Fruit fly (Drosophila melanogaster) whole organism, wandering third instar larva: Measurements from ENCODE around the gene EndoU.
A peak's percentile ranks its signal among the peaks of the same experiment; 100 is the strongest.

Experiments
- Abd-B ChIP-seq: fragments of >200 bp; optimal IDR thresholded peaks from 2 replicates; lab custom pipeline; 2017; ENCODE audit warnings: missing biosample characterization, missing genetic modification characterization
- CG32264 ChIP-seq: fragments of 200-800 bp; sonication (Bioruptor generic); optimal IDR thresholded peaks from 2 replicates; lab custom pipeline; 2016; ENCODE audit warnings: missing biosample characterization, missing genetic modification characterization
- CG9705 ChIP-seq: fragments of 200-800 bp; sonication (Bioruptor generic); optimal IDR thresholded peaks from 2 replicates; lab custom pipeline; 2018; ENCODE audit warnings: missing biosample characterization, mild to moderate bottlenecking, missing genetic modification characterization
- CrebA ChIP-seq: fragments of 200-800 bp; sonication (Bioruptor generic); optimal IDR thresholded peaks from 2 replicates; lab custom pipeline; 2016; ENCODE audit warnings: missing biosample characterization, mild to moderate bottlenecking, missing genetic modification characterization, borderline replicate concordance
- Dfd ChIP-seq: fragments of >200 bp; optimal IDR thresholded peaks from 2 replicates; lab custom pipeline; 2017; ENCODE audit warnings: missing biosample characterization, missing genetic modification characterization
- Dif ChIP-seq: fragments of 200-275, 200-300 bp; sonication (Bioruptor generic); optimal IDR thresholded peaks from 2 replicates; lab custom pipeline; 2018; ENCODE audit warnings: missing biosample characterization, missing genetic modification characterization; ENCODE audit not compliant: partially characterized antibody
- GATAd ChIP-seq: sonication (Bioruptor generic); optimal IDR thresholded peaks from 2 replicates; lab custom pipeline; 2016; ENCODE audit warnings: missing biosample characterization, missing genetic modification characterization
- HLH106 ChIP-seq: fragments of 200-800 bp; optimal IDR thresholded peaks from 3 replicates; lab custom pipeline; 2019; ENCODE audit warnings: missing biosample characterization, mild to moderate bottlenecking, missing genetic modification characterization, moderate library complexity
- Hnf4 ChIP-seq: fragments of 200-800 bp; sonication (Bioruptor generic); optimal IDR thresholded peaks from 2 replicates; lab custom pipeline; 2016; ENCODE audit warnings: missing biosample characterization, mild to moderate bottlenecking, missing genetic modification characterization
- Hr78 ChIP-seq: fragments of >200 bp; optimal IDR thresholded peaks from 2 replicates; lab custom pipeline; 2017; ENCODE audit warnings: missing biosample characterization, missing genetic modification characterization
- Hr83 ChIP-seq: fragments of 200-300 bp; sonication (Bioruptor generic); optimal IDR thresholded peaks from 2 replicates; lab custom pipeline; 2016; ENCODE audit warnings: missing biosample characterization, mild to moderate bottlenecking, missing genetic modification characterization, moderate library complexity; ENCODE audit not compliant: poor library complexity, severe bottlenecking
- Jra ChIP-seq: sonication (Bioruptor generic); optimal IDR thresholded peaks from 2 replicates; lab custom pipeline; 2016; ENCODE audit warnings: missing biosample characterization, missing genetic modification characterization
- Mio ChIP-seq: sonication (Bioruptor generic); optimal IDR thresholded peaks from 2 replicates; lab custom pipeline; 2016; ENCODE audit warnings: missing biosample characterization, missing genetic modification characterization
- Myc ChIP-seq: fragments of >200 bp; optimal IDR thresholded peaks from 2 replicates; lab custom pipeline; 2017
- N ChIP-seq: fragments of >200 bp; optimal IDR thresholded peaks from 2 replicates; lab custom pipeline; 2018; ENCODE audit warnings: missing biosample characterization, missing external identifiers, missing genetic modification characterization
- OdsH ChIP-seq: fragments of 200-800 bp; sonication (Bioruptor generic); optimal IDR thresholded peaks from 2 replicates; lab custom pipeline; 2016; ENCODE audit warnings: missing biosample characterization, mild to moderate bottlenecking, missing genetic modification characterization
- Rel ChIP-seq, 2 experiments: fragments of 200-800 bp; sonication (Bioruptor generic) in 1 of 2; optimal IDR thresholded peaks; 2 replicates in 1 of 2; 3 replicates in 1 of 2; lab custom pipeline; 2016 to 2019; ENCODE audit warnings: mild to moderate bottlenecking in 2 of 2, missing biosample characterization in 2 of 2, missing genetic modification characterization in 2 of 2, moderate library complexity in 1 of 2
- Sp1 ChIP-seq: fragments of 200-800 bp; sonication (Bioruptor generic); optimal IDR thresholded peaks from 3 replicates; lab custom pipeline; 2019; ENCODE audit warnings: missing biosample characterization, mild to moderate bottlenecking, missing genetic modification characterization, moderate library complexity
- Vsx2 ChIP-seq: fragments of 200-300, 225-300 bp; sonication (Bioruptor generic); optimal IDR thresholded peaks from 2 replicates; lab custom pipeline; 2018; ENCODE audit warnings: missing biosample characterization, missing genetic modification characterization; ENCODE audit not compliant: partially characterized antibody
- br ChIP-seq: fragments of 200-800 bp; sonication (Bioruptor generic); optimal IDR thresholded peaks from 2 replicates; lab custom pipeline; 2016; ENCODE audit warnings: missing biosample characterization, missing genetic modification characterization
- brk ChIP-seq: fragments of 200-800 bp; sonication (Bioruptor generic); optimal IDR thresholded peaks from 2 replicates; lab custom pipeline; 2016; ENCODE audit warnings: missing biosample characterization, mild to moderate bottlenecking, missing genetic modification characterization
- dl ChIP-seq, 2 experiments: fragments of 175-275, 200-275 bp in 1 of 2; fragments of 200-275 bp in 1 of 2; sonication (Bioruptor generic); optimal IDR thresholded peaks; lab custom pipeline; 2018; ENCODE audit warnings: mild to moderate bottlenecking in 2 of 2, missing biosample characterization in 2 of 2, missing genetic modification characterization in 2 of 2, moderate library complexity in 2 of 2; ENCODE audit not compliant: partially characterized antibody in 2 of 2, insufficient read depth in 1 of 2
- dmrt93B ChIP-seq: fragments of 200-800 bp; sonication (Bioruptor generic); optimal IDR thresholded peaks from 2 replicates; lab custom pipeline; 2018; ENCODE audit warnings: missing biosample characterization, mild to moderate bottlenecking, missing genetic modification characterization
- dsf ChIP-seq: sonication (Bioruptor generic); optimal IDR thresholded peaks from 2 replicates; lab custom pipeline; 2016; ENCODE audit warnings: missing biosample characterization, missing genetic modification characterization, borderline replicate concordance
- ey ChIP-seq: fragments of 200-800 bp; sonication (Bioruptor generic); optimal IDR thresholded peaks from 2 replicates; lab custom pipeline; 2016; ENCODE audit warnings: missing biosample characterization, missing genetic modification characterization
- foxo ChIP-seq, 2 experiments: fragments of 200-800 bp; sonication (Bioruptor generic); optimal IDR thresholded peaks; 2 replicates in 1 of 2; 3 replicates in 1 of 2; lab custom pipeline; 2016 to 2017; ENCODE audit warnings: missing biosample characterization in 2 of 2, missing genetic modification characterization in 2 of 2
- fru ChIP-seq: fragments of 200-800 bp; sonication (Bioruptor generic); optimal IDR thresholded peaks from 3 replicates; lab custom pipeline; 2016; ENCODE audit warnings: missing biosample characterization, mild to moderate bottlenecking, missing genetic modification characterization
- h ChIP-seq: fragments of 200-800 bp; sonication (Bioruptor generic); optimal IDR thresholded peaks from 3 replicates; lab custom pipeline; 2016; ENCODE audit warnings: missing biosample characterization, mild to moderate bottlenecking, missing genetic modification characterization
- jim ChIP-seq: fragments of 175-275, 200-325 bp; sonication (Bioruptor generic); optimal IDR thresholded peaks from 2 replicates; lab custom pipeline; 2016; ENCODE audit warnings: missing biosample characterization, mild to moderate bottlenecking, missing genetic modification characterization
- lola ChIP-seq: fragments of >200 bp; optimal IDR thresholded peaks from 2 replicates; lab custom pipeline; 2017; ENCODE audit warnings: missing biosample characterization, missing genetic modification characterization
- pan ChIP-seq: fragments of >200 bp; optimal IDR thresholded peaks from 2 replicates; lab custom pipeline; 2017
- psq ChIP-seq: fragments of 200-800 bp; sonication (Bioruptor generic); optimal IDR thresholded peaks from 3 replicates; lab custom pipeline; 2017; ENCODE audit warnings: missing biosample characterization, mild to moderate bottlenecking, missing genetic modification characterization, moderate library complexity
- rgr ChIP-seq: fragments of 200-800 bp; sonication (Bioruptor generic); optimal IDR thresholded peaks from 3 replicates; lab custom pipeline; 2016; ENCODE audit warnings: missing biosample characterization, mild to moderate bottlenecking, missing genetic modification characterization
- sage ChIP-seq: fragments of 200-800 bp; sonication (Bioruptor generic); optimal IDR thresholded peaks from 2 replicates; lab custom pipeline; 2016; ENCODE audit warnings: missing biosample characterization, mild to moderate bottlenecking, missing genetic modification characterization
- sv ChIP-seq: fragments of 200-800 bp; sonication (Bioruptor generic); optimal IDR thresholded peaks from 3 replicates; lab custom pipeline; 2016; ENCODE audit warnings: missing biosample characterization, missing genetic modification characterization
- tai ChIP-seq: sonication (Bioruptor generic); optimal IDR thresholded peaks from 2 replicates; lab custom pipeline; 2016; ENCODE audit warnings: missing biosample characterization, missing genetic modification characterization
- usp ChIP-seq: fragments of >200 bp; optimal IDR thresholded peaks from 2 replicates; lab custom pipeline; 2017; ENCODE audit warnings: missing biosample characterization, missing genetic modification characterization
- woc ChIP-seq: sonication (Bioruptor generic); optimal IDR thresholded peaks from 2 replicates; lab custom pipeline; 2016; ENCODE audit warnings: missing biosample characterization, mild to moderate bottlenecking, missing genetic modification characterization

EndoU gene

DNA sequence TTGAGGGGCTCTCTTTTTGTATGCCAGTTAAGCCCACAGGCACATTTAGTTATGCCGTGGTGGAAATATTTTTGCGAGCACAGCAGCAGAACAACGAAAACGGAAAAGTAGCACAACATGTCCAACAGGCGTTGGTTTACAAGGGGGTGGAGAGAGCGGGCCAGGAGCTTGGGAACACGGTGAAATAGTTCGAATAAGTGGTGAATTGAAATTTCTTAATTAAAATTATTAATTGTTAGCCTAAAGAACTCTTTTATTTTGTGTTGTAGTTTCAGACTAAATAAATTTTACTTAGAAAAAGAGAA lies 12.0 kb downstream of the EndoU start:
- no peak for TF ChIP-seq lola (GFP tag; lab: Kevin White, UChicago)
- TF ChIP-seq Hr78 (GFP tag; lab: Kevin White, UChicago), result no peak
- TF ChIP-seq fru, result no peak
- TF ChIP-seq Vsx2, result no peak
- TF ChIP-seq tai (GFP tag; lab: Kevin White, UChicago), result no peak
- TF ChIP-seq sv (GFP tag; lab: Kevin White, UChicago), result no peak
- TF ChIP-seq Hnf4 (GFP tag; lab: Kevin White, UChicago), result no peak

DNA sequence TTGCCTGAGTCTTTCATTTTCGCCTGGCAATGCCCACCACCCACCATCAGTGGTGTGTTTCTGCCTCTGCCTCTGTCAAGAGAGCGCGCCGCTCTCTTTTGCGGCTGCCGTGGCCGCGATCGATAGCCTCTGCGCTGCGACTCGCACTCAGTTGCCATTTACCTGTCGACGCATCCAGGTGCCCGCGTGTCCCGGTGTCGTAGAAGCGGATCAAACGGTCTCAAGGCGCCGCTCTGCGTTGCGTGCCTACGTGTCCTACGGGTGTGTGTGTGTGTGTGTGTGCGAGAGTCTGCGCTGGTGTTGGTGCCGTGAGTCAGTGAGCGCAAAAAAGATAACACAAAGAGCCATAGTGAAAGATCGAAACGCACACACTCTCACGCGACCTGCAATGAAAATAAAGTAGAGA lies 12.6 kb downstream of the EndoU start, which contains the start of gene Fbxl7:
Fbxl7 (plus strand) TSS at position 148 of the 406 bp plus-strand sequence.
- TF ChIP-seq brk (no peak), Dif (peak; percentile 46), Abd-B (GFP tag; lab: Kevin White, UChicago) (no peak), usp (GFP tag; lab: Kevin White, UChicago) (no peak), psq (GFP tag; lab: Kevin White, UChicago) (no peak), Hnf4 (GFP tag; lab: Kevin White, UChicago) (no peak), rgr (GFP tag; lab: Kevin White, UChicago) (peak; percentile 8), Rel (GFP tag; optimal IDR thresholded peaks at IDR 0.05; lab: Kevin White, UChicago) (no peak), Rel (tag; optimal IDR thresholded peaks at IDR 0.05; lab: Kevin White, UChicago) (peak; percentile 11), ey (GFP tag; lab: Kevin White, UChicago) (no peak), pan (lab: Kevin White, UChicago) (no peak), CG9705 (GFP tag; lab: Kevin White, UChicago) (no peak), foxo (GFP tag; optimal IDR thresholded peaks at IDR 0.05; lab: Kevin White, UChicago) (peak in 1 of 2 experiments; percentile 8), dsf (GFP tag; lab: Kevin White, UChicago) (no peak), Hr78 (GFP tag; lab: Kevin White, UChicago) (no peak), fru (peak; percentile 15), HLH106 (no peak), woc (GFP tag; lab: Kevin White, UChicago) (no peak), Sp1 (GFP tag; lab: Kevin White, UChicago) (no peak), CrebA (peak; percentile 2), Dfd (peak; percentile 34), jim (no peak), OdsH (GFP tag; lab: Kevin White, UChicago) (no peak), tai (GFP tag; lab: Kevin White, UChicago) (no peak), dmrt93B (no peak), GATAd (GFP tag; lab: Kevin White, UChicago) (no peak), Myc (lab: Kevin White, UChicago) (no peak), sage (GFP tag; lab: Kevin White, UChicago) (no peak), Mio (GFP tag; lab: Kevin White, UChicago) (no peak), h (GFP tag; lab: Kevin White, UChicago) (peak; percentile 48), CG32264 (GFP tag; lab: Kevin White, UChicago) (no peak), br (no peak), sv (GFP tag; lab: Kevin White, UChicago) (no peak), lola (GFP tag; lab: Kevin White, UChicago) (no peak), Hr83 (GFP tag; lab: Kevin White, UChicago) (peak; percentile 78), Jra (GFP tag; lab: Kevin White, UChicago) (peak; percentile 56), Vsx2 (no peak), N (GFP tag; lab: Kevin White, UChicago) (no peak), dl (GFP tag; optimal IDR thresholded peaks at IDR 0.05; lab: Kevin White, UChicago; ENCODE audit: insufficient read depth in 1 of 2, partially characterized antibody in 2 of 2) (peak; percentile 55 to 72)

DNA sequence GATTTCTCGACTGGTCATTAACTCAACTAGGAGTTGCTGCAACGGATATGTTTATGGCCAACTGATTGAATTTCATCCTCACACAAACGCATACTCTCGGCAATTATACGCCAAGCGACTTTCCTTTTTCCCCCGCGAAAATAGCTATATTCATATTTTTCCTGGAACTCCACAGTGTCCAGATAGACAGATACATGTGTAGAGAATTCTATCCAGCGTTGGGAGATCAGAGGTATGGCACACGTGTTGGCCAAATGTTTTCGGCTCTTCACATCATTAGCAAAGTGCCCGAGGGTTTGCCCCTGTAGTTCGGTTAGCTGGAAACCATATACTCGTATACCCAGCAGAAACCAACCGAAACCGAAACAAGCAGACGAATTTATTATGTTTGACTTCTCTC lies 13.5 kb downstream of the EndoU start:
- no peak for TF ChIP-seq HLH106
- no peak for TF ChIP-seq OdsH (GFP tag; lab: Kevin White, UChicago)
- no peak for TF ChIP-seq Dfd
- TF ChIP-seq Hr78 (GFP tag; lab: Kevin White, UChicago), result no peak
- no peak for TF ChIP-seq dmrt93B
- no peak for TF ChIP-seq pan (lab: Kevin White, UChicago)
- no peak for TF ChIP-seq dl (GFP tag; optimal IDR thresholded peaks at IDR 0.05; lab: Kevin White, UChicago; ENCODE audit: insufficient read depth in 1 of 2, partially characterized antibody in 2 of 2)
- TF ChIP-seq rgr (GFP tag; lab: Kevin White, UChicago), result no peak
- TF ChIP-seq ey (GFP tag; lab: Kevin White, UChicago), result no peak
- TF ChIP-seq CrebA, result no peak
- TF ChIP-seq Myc (lab: Kevin White, UChicago), result no peak
- no peak for TF ChIP-seq GATAd (GFP tag; lab: Kevin White, UChicago)
- TF ChIP-seq N (GFP tag; lab: Kevin White, UChicago), result no peak
- no peak for TF ChIP-seq br
- TF ChIP-seq Hnf4 (GFP tag; lab: Kevin White, UChicago), result no peak
- TF ChIP-seq Vsx2, result no peak
- TF ChIP-seq, all 38 proteins: peak for 0
